Worm (Caenorhabditis elegans): ENCODE measurements around the gene clp-7.

The clp-7 gene

ce11 chrIV:1435159-1435558 lies 10.6 kb downstream of the clp-7 start:
- TF ChIP-seq F49E8.2 (tag; optimal IDR thresholded peaks at IDR 0.05; ENCODE audit: borderline replicate concordance) = no peak
- no peak for TF ChIP-seq hlh-30 (tag; optimal IDR thresholded peaks at IDR 0.05; ENCODE audit: insufficient read depth)
- TF ChIP-seq F37D6.2 (tag; optimal IDR thresholded peaks at IDR 0.05) = no peak
- no peak for TF ChIP-seq R02D3.7 (tag; optimal IDR thresholded peaks at IDR 0.05)
- TF ChIP-seq dmd-8 (GFP tag; IDR thresholded peaks at IDR 0.05) = no peak
- no peak for TF ChIP-seq ZK546.5 (tag; optimal IDR thresholded peaks at IDR 0.05)
- TF ChIP-seq ceh-62 (tag; optimal IDR thresholded peaks at IDR 0.05) = no peak
- peak; percentile 98 for TF ChIP-seq ceh-28 (tag; optimal IDR thresholded peaks at IDR 0.05)
- TF ChIP-seq zip-11 (GFP tag; IDR thresholded peaks at IDR 0.05) = no peak

- TF ChIP-seq ceh-28 (tag; optimal IDR thresholded peaks at IDR 0.05) (peak; percentile 94), T20F7.1 (GFP tag; optimal IDR thresholded peaks at IDR 0.05) (no peak)
These were observed 11.1 kb downstream of the clp-7 start, which contains the start of gene clp-6 for ce11 chrIV:1434554-1435089. TSS of gene clp-6 (minus strand) at chrIV:1435039.

- TF ChIP-seq ceh-28 (tag; optimal IDR thresholded peaks at IDR 0.05) = peak; percentile 75
- TF ChIP-seq zip-2 (tag; optimal IDR thresholded peaks at IDR 0.05) = no peak
These were observed 11.8 kb downstream of the clp-7 start for ce11 chrIV:1433978-1434377.

ce11 chrIV:1430261-1430660 lies 15.5 kb downstream of the clp-7 start, which contains the start of gene Y77E11A.23:
TSS of gene Y77E11A.23 (minus strand) at chrIV:1430367.
- TF ChIP-seq ces-1 (GFP tag; optimal IDR thresholded peaks at IDR 0.05) = no peak
- TF ChIP-seq dmd-8 (GFP tag; IDR thresholded peaks at IDR 0.05) = no peak
- TF ChIP-seq rbr-2 (tag; optimal IDR thresholded peaks at IDR 0.05) = no peak
- TF ChIP-seq attf-4 (tag; optimal IDR thresholded peaks at IDR 0.05) = no peak
- TF ChIP-seq lin-39 (tag; optimal IDR thresholded peaks at IDR 0.05) = no peak
- no peak for TF ChIP-seq nhr-10 (tag; optimal IDR thresholded peaks at IDR 0.05)
- TF ChIP-seq ceh-28 (tag; optimal IDR thresholded peaks at IDR 0.05) = no peak
- TF ChIP-seq aha-1 (tag) = no peak
- TF ChIP-seq unc-39 (tag; optimal IDR thresholded peaks at IDR 0.05) = no peak
- no peak for TF ChIP-seq F37D6.2 (tag; optimal IDR thresholded peaks at IDR 0.05)
- no peak for TF ChIP-seq F26F4.8 (GFP tag; conservative IDR thresholded peaks at IDR 0.05)
- TF ChIP-seq zag-1 (tag; optimal IDR thresholded peaks at IDR 0.05) = no peak
- no peak for TF ChIP-seq unc-62 (GFP tag; optimal IDR thresholded peaks at IDR 0.05 in 1 of 2)
- TF ChIP-seq unc-62 (tag; optimal IDR thresholded peaks at IDR 0.05) = no peak
- TF ChIP-seq F49E8.2 (tag; optimal IDR thresholded peaks at IDR 0.05; ENCODE audit: borderline replicate concordance) = no peak

- TF ChIP-seq lin-39 (tag; optimal IDR thresholded peaks at IDR 0.05) (no peak), unc-62 (GFP tag; optimal IDR thresholded peaks at IDR 0.05 in 1 of 2) (no peak), unc-62 (tag; optimal IDR thresholded peaks at IDR 0.05) (no peak), dmd-9 (GFP tag; IDR thresholded peaks at IDR 0.05) (no peak), saeg-2 (GFP tag; IDR thresholded peaks at IDR 0.05) (no peak), zfp-2 (tag; optimal IDR thresholded peaks at IDR 0.05) (no peak), mep-1 (tag; optimal IDR thresholded peaks at IDR 0.05) (no peak), T26A8.4 (GFP tag; IDR thresholded peaks at IDR 0.05) (no peak), F37D6.2 (tag; optimal IDR thresholded peaks at IDR 0.05) (no peak), aha-1 (tag) (no peak), lim-7 (GFP tag; IDR thresholded peaks at IDR 0.05) (no peak), nhr-48 (tag; optimal IDR thresholded peaks at IDR 0.05) (no peak)
These were observed 18.5 kb downstream of the clp-7 start, which contains the start of gene clec-171 for ce11 chrIV:1427283-1427682. TSS of gene clec-171 (minus strand) at chrIV:1427383.

ce11 chrIV:1424962-1425361 lies 20.8 kb downstream of the clp-7 start, which contains the start of gene Y77E11A.8:
TSS of gene Y77E11A.8 (minus strand) at chrIV:1425062.
- no peak for TF ChIP-seq D1046.2 (GFP tag; IDR thresholded peaks at IDR 0.05)
- no peak for TF ChIP-seq madf-9 (GFP tag; conservative IDR thresholded peaks at IDR 0.05)
- TF ChIP-seq tag-97 (GFP tag; IDR thresholded peaks at IDR 0.05) = no peak
- no peak for TF ChIP-seq nhr-10 (tag; optimal IDR thresholded peaks at IDR 0.05)
- TF ChIP-seq mes-2 (tag; optimal IDR thresholded peaks at IDR 0.05; ENCODE audit: poor library complexity, severe bottlenecking) = no peak
- TF ChIP-seq lin-15B (tag; optimal IDR thresholded peaks at IDR 0.05) = no peak
- TF ChIP-seq lsy-2 (tag; optimal IDR thresholded peaks at IDR 0.05) = no peak
- TF ChIP-seq nhr-237 (tag; optimal IDR thresholded peaks at IDR 0.05) = no peak
- no peak for TF ChIP-seq daf-16 (GFP tag; optimal IDR thresholded peaks at IDR 0.05)
- TF ChIP-seq daf-16 (tag; optimal IDR thresholded peaks at IDR 0.05) = no peak
- no peak for TF ChIP-seq jun-1 (tag; optimal IDR thresholded peaks at IDR 0.05)
- no peak for TF ChIP-seq R02D3.7 (tag; optimal IDR thresholded peaks at IDR 0.05)
- no peak for TF ChIP-seq dve-1 (tag; optimal IDR thresholded peaks at IDR 0.05; ENCODE audit: insufficient read depth)
